Worm (Caenorhabditis elegans): ENCODE measurements around the gene tasp-1.

DNA sequence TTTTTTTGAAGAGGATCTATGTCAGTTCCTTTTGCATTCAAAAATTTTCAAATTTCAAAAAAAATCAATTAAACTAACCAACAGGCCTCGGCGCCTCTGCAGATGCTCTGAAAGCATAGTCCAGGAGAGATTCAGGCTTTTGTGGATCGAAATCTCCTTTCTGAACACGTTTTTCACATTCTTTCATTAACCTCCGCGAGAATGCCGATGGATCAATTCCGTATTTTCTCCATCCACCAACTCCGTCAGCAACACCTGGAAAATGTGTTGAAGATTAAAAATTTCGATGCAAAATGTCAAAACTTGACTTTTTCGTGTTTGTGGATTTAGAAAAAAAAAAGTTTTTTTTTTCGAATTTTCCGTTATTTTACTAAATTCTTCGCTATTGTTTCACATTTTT lies 44.6 kb upstream of the tasp-1 start:
- TF ChIP-seq nhr-28 (tag; optimal IDR thresholded peaks at IDR 0.05) (no peak), nhr-20 (tag; optimal IDR thresholded peaks at IDR 0.05) (no peak), mdl-1 (tag; optimal IDR thresholded peaks at IDR 0.05) (no peak), hpl-2 (GFP tag; optimal IDR thresholded peaks at IDR 0.05) (no peak), ama-1 (optimal IDR thresholded peaks at IDR 0.05) (no peak), unc-130 (tag; optimal IDR thresholded peaks at IDR 0.05) (no peak), ztf-11 (tag; optimal IDR thresholded peaks at IDR 0.05) (no peak)
